Fruit fly (Drosophila melanogaster): ENCODE measurements around the gene CG13694.

- no peak for TF ChIP-seq Dll (optimal IDR thresholded peaks at IDR 0.05)
- TF ChIP-seq usp (GFP tag; optimal IDR thresholded peaks at IDR 0.05) = no peak
- TF ChIP-seq psq (optimal IDR thresholded peaks at IDR 0.05) = no peak
- TF ChIP-seq EcR (GFP tag; optimal IDR thresholded peaks at IDR 0.05) = no peak
- no peak for TF ChIP-seq CG8478 (optimal IDR thresholded peaks at IDR 0.05)
- TF ChIP-seq pan (optimal IDR thresholded peaks at IDR 0.05) = no peak
Measured at dm6 chr2L:163229-163628, 46.9 kb upstream of the CG13694 start.

Measured in whole organism.